Fruit fly (Drosophila melanogaster) whole organism, embryonic: ENCODE data around the gene CG3198.

Experiments used
- BtbVII ChIP-seq: fragments of 200-800 bp; sonication (Bioruptor generic); optimal IDR thresholded peaks from 3 replicates; lab custom pipeline; 2017; ENCODE audit warnings: missing biosample characterization, mild to moderate bottlenecking, missing genetic modification characterization
- CG1024 ChIP-seq: fragments of 200-800 bp; sonication (Bioruptor generic); IDR thresholded peaks from 2 replicates; pipeline ENCODE4 v1.3.6; 2022; ENCODE audit warnings: missing biosample characterization, missing genetic modification characterization
- CG11093 ChIP-seq: fragments of 200-800 bp; sonication (Bioruptor generic); IDR thresholded peaks from 3 replicates; pipeline ENCODE4 v1.3.6; 2022; ENCODE audit warnings: missing biosample characterization, missing genetic modification characterization
- CG13624 ChIP-seq: fragments of 200-800 bp; sonication (Bioruptor generic); optimal IDR thresholded peaks from 2 replicates; lab custom pipeline; 2016; ENCODE audit warnings: missing biosample characterization, missing genetic modification characterization
- CG14050 ChIP-seq: fragments of 200-800 bp; sonication (Bioruptor generic); IDR thresholded peaks from 3 replicates; pipeline ENCODE4 v1.3.6; 2022; ENCODE audit warnings: missing biosample characterization, missing genetic modification characterization
- CG14860 ChIP-seq: fragments of 200-800 bp; sonication (Bioruptor generic); IDR thresholded peaks from 3 replicates; pipeline ENCODE4 v1.3.6; 2022; ENCODE audit warnings: missing biosample characterization, missing genetic modification characterization; ENCODE audit not compliant: partially characterized antibody
- CG1603 ChIP-seq: fragments of 200-800 bp; sonication (Bioruptor generic); optimal IDR thresholded peaks from 2 replicates; lab custom pipeline; 2019; ENCODE audit warnings: missing biosample characterization, mild to moderate bottlenecking, missing genetic modification characterization, moderate library complexity
- CG17802 ChIP-seq: fragments of 200-800 bp; sonication (Bioruptor generic); optimal IDR thresholded peaks from 2 replicates; lab custom pipeline; 2018; ENCODE audit warnings: missing biosample characterization, mild to moderate bottlenecking, missing genetic modification characterization, moderate library complexity
- CG17829 ChIP-seq: fragments of 200-800 bp; optimal IDR thresholded peaks from 2 replicates; lab custom pipeline; 2019; ENCODE audit warnings: missing biosample characterization, mild to moderate bottlenecking, missing genetic modification characterization, moderate library complexity
- CG18262 ChIP-seq: fragments of 200-800 bp; optimal IDR thresholded peaks from 3 replicates; lab custom pipeline; 2019; ENCODE audit warnings: missing biosample characterization, mild to moderate bottlenecking, missing genetic modification characterization, moderate library complexity
- CG18476 ChIP-seq: fragments of 200-800 bp; sonication (Bioruptor generic); optimal IDR thresholded peaks from 2 replicates; lab custom pipeline; 2016; ENCODE audit warnings: missing biosample characterization, mild to moderate bottlenecking, missing genetic modification characterization
- CG3163 ChIP-seq: fragments of 200-800 bp; sonication (Bioruptor generic); optimal IDR thresholded peaks from 3 replicates; lab custom pipeline; 2016; ENCODE audit warnings: missing biosample characterization, missing genetic modification characterization
- CG42726 ChIP-seq: fragments of 200-800 bp; sonication (Bioruptor generic); IDR thresholded peaks from 2 replicates; pipeline ENCODE4 v1.3.6; 2022; ENCODE audit warnings: missing biosample characterization, missing genetic modification characterization; ENCODE audit not compliant: partially characterized antibody
- CG5245 ChIP-seq: fragments of 200-800 bp; sonication (Bioruptor generic); optimal IDR thresholded peaks from 3 replicates; lab custom pipeline; 2016; ENCODE audit warnings: missing biosample characterization, missing genetic modification characterization
- CG6813 ChIP-seq: fragments of 200-800 bp; sonication (Bioruptor generic); optimal IDR thresholded peaks from 2 replicates; lab custom pipeline; 2017; ENCODE audit warnings: missing biosample characterization, missing genetic modification characterization, mild to moderate bottlenecking, moderate library complexity, missing genetic modification reagents
- CG7745 ChIP-seq: fragments of 200-800 bp; sonication (Bioruptor generic); optimal IDR thresholded peaks from 2 replicates; lab custom pipeline; 2018; ENCODE audit warnings: missing biosample characterization, mild to moderate bottlenecking, missing genetic modification characterization, moderate library complexity
- CG7963 ChIP-seq: fragments of 200-800 bp; sonication (Bioruptor generic); IDR thresholded peaks from 3 replicates; pipeline ENCODE4 v1.3.6; 2022; ENCODE audit warnings: missing biosample characterization, missing genetic modification characterization; ENCODE audit not compliant: partially characterized antibody
- CG7987 ChIP-seq: fragments of 200-800 bp; sonication (Bioruptor generic); optimal IDR thresholded peaks from 2 replicates; lab custom pipeline; 2018; ENCODE audit warnings: missing biosample characterization, mild to moderate bottlenecking, missing genetic modification characterization, moderate library complexity
- CkIIα-i1 ChIP-seq: fragments of 200-800 bp; sonication (Bioruptor generic); IDR thresholded peaks from 2 replicates; pipeline ENCODE4 v1.3.6; 2022; ENCODE audit warnings: missing biosample characterization, missing genetic modification characterization
- Dek ChIP-seq: fragments of 200-800 bp; sonication (Bioruptor generic); optimal IDR thresholded peaks from 3 replicates; lab custom pipeline; 2019; ENCODE audit warnings: missing biosample characterization, mild to moderate bottlenecking, missing genetic modification characterization, moderate library complexity
- Doc2 ChIP-seq: fragments of 200-800 bp; sonication (Bioruptor generic); IDR thresholded peaks from 2 replicates; pipeline ENCODE4 v1.3.6; 2022; ENCODE audit warnings: missing biosample characterization, missing genetic modification characterization
- Ets65A ChIP-seq: fragments of 200-800 bp; sonication (Bioruptor generic); peaks from one replicate; lab custom pipeline; 2016; ENCODE audit warnings: missing biosample characterization, missing genetic modification characterization
- Gsc ChIP-seq: fragments of 200-800 bp; sonication (Bioruptor generic); IDR thresholded peaks from 2 replicates; pipeline ENCODE4 v1.3.6; 2022; ENCODE audit warnings: missing biosample characterization, missing genetic modification characterization
- Gug ChIP-seq: fragments of 200-800 bp; sonication (Bioruptor generic); IDR thresholded peaks from 4 replicates; pipeline ENCODE4 v1.3.6; 2022; ENCODE audit warnings: missing biosample characterization, missing genetic modification characterization
- H15 ChIP-seq: fragments of 200-800 bp; sonication (Bioruptor generic); IDR thresholded peaks from 3 replicates; pipeline ENCODE4 v1.3.6; 2022; ENCODE audit warnings: missing biosample characterization, missing genetic modification characterization
- Lim3 ChIP-seq: fragments of 200-800 bp; sonication (Bioruptor generic); IDR thresholded peaks from 2 replicates; pipeline ENCODE4 v1.3.6; 2022; ENCODE audit warnings: missing biosample characterization, missing genetic modification characterization
- Lpt ChIP-seq: fragments of >200 bp; optimal IDR thresholded peaks from 2 replicates; lab custom pipeline; 2018; ENCODE audit warnings: missing biosample characterization, missing genetic modification characterization
- Mad ChIP-seq: fragments of 200-800 bp; sonication (Bioruptor generic); optimal IDR thresholded peaks from 2 replicates; lab custom pipeline; 2016; ENCODE audit warnings: missing biosample characterization, missing genetic modification characterization
- Mrtf ChIP-seq: fragments of 200-800 bp; sonication (Bioruptor generic); IDR thresholded peaks from 3 replicates; pipeline ENCODE4 v1.3.6; 2022; ENCODE audit warnings: missing biosample characterization, missing genetic modification characterization
- NfI ChIP-seq: fragments of 200-800 bp; sonication (Bioruptor generic); optimal IDR thresholded peaks from 3 replicates; lab custom pipeline; 2018; ENCODE audit warnings: missing biosample characterization, mild to moderate bottlenecking, missing genetic modification characterization, moderate library complexity
- Oaz ChIP-seq: fragments of 200-800 bp; sonication (Bioruptor generic); IDR thresholded peaks from 2 replicates; pipeline ENCODE4 v1.3.6; 2022; ENCODE audit warnings: missing biosample characterization, missing genetic modification characterization
- Pdp1 ChIP-seq, 2 experiments: fragments of 200-800 bp; sonication (Bioruptor generic); optimal IDR thresholded peaks; 3 replicates each; lab custom pipeline; 2016; ENCODE audit warnings: missing biosample characterization in 2 of 2, missing genetic modification characterization in 2 of 2, mild to moderate bottlenecking in 1 of 2, moderate library complexity in 1 of 2
- TFAM ChIP-seq: fragments of 200-800 bp; sonication (Bioruptor generic); optimal IDR thresholded peaks from 2 replicates; lab custom pipeline; 2017; ENCODE audit warnings: missing biosample characterization, missing genetic modification characterization, inconsistent platforms
- bbx ChIP-seq: fragments of 200-800 bp; sonication (Bioruptor generic); IDR thresholded peaks from 2 replicates; pipeline ENCODE4 v1.3.6; 2022; ENCODE audit warnings: missing biosample characterization, missing genetic modification characterization; ENCODE audit not compliant: partially characterized antibody
- chn ChIP-seq: fragments of 200-800 bp; sonication (Bioruptor generic); optimal IDR thresholded peaks from 2 replicates; lab custom pipeline; 2016; ENCODE audit warnings: missing biosample characterization, missing genetic modification characterization
- disco-r ChIP-seq: fragments of 200-800 bp; sonication (Bioruptor generic); optimal IDR thresholded peaks from 2 replicates; lab custom pipeline; 2016; ENCODE audit warnings: missing biosample characterization, missing genetic modification characterization
- ems ChIP-seq: fragments of 200-800 bp; sonication (Bioruptor generic); optimal IDR thresholded peaks from 3 replicates; lab custom pipeline; 2016; ENCODE audit warnings: missing biosample characterization, missing genetic modification characterization
- fd102C ChIP-seq: fragments of 200-800 bp; sonication (Bioruptor generic); optimal IDR thresholded peaks from 2 replicates; lab custom pipeline; 2018; ENCODE audit warnings: missing biosample characterization, mild to moderate bottlenecking, missing genetic modification characterization, moderate library complexity
- ham ChIP-seq: fragments of 200-800 bp; sonication (Bioruptor generic); IDR thresholded peaks from 2 replicates; pipeline ENCODE4 v1.3.6; 2022; ENCODE audit warnings: missing biosample characterization, missing genetic modification characterization
- jing ChIP-seq: fragments of 200-800 bp; sonication (Bioruptor generic); optimal IDR thresholded peaks from 2 replicates; lab custom pipeline; 2018; ENCODE audit warnings: missing biosample characterization, mild to moderate bottlenecking, missing genetic modification characterization
- lbe ChIP-seq: fragments of 200-800 bp; sonication (Bioruptor generic); optimal IDR thresholded peaks from 2 replicates; lab custom pipeline; 2016; ENCODE audit warnings: missing biosample characterization, mild to moderate bottlenecking, missing genetic modification characterization
- pan ChIP-seq, 4 experiments: fragments of >200 bp in 3 of 4; fragments of 200-800 bp in 1 of 4; sonication (Bioruptor generic) in 1 of 4; optimal IDR thresholded peaks in 3 of 4; IDR thresholded peaks in 1 of 4; 2 replicates each; pipeline versions ENCODE4 v1.3.6 to Lab custom; 2017 to 2022; ENCODE audit warnings: missing biosample characterization in 2 of 4, missing genetic modification characterization in 2 of 4, mixed read lengths in 1 of 4
- salm ChIP-seq: fragments of 200-800 bp; sonication (Bioruptor generic); optimal IDR thresholded peaks from 2 replicates; lab custom pipeline; 2018; ENCODE audit warnings: missing biosample characterization, mild to moderate bottlenecking, missing genetic modification characterization
- sens-2 ChIP-seq: fragments of 200-800 bp; sonication (Bioruptor generic); IDR thresholded peaks from 2 replicates; pipeline ENCODE4 v1.3.6; 2022; ENCODE audit warnings: missing biosample characterization, missing genetic modification characterization
- slou ChIP-seq: fragments of 200-800 bp; sonication (Bioruptor generic); optimal IDR thresholded peaks from 3 replicates; lab custom pipeline; 2016; ENCODE audit warnings: missing biosample characterization, missing genetic modification characterization
- sug ChIP-seq: fragments of 200-800 bp; optimal IDR thresholded peaks from 2 replicates; lab custom pipeline; 2019; ENCODE audit warnings: missing biosample characterization, mild to moderate bottlenecking, missing genetic modification characterization, moderate library complexity
- twi ChIP-seq: fragments of 200-800 bp; optimal IDR thresholded peaks from 2 replicates; lab custom pipeline; 2019; ENCODE audit warnings: missing biosample characterization, mild to moderate bottlenecking, missing genetic modification characterization, moderate library complexity
- tx ChIP-seq: fragments of 200-800 bp; sonication (Bioruptor generic); optimal IDR thresholded peaks from 2 replicates; lab custom pipeline; 2016; ENCODE audit warnings: missing biosample characterization, missing genetic modification characterization
- zen ChIP-seq: fragments of 200-800 bp; sonication (Bioruptor generic); optimal IDR thresholded peaks from 3 replicates; lab custom pipeline; 2018; ENCODE audit warnings: missing biosample characterization, mild to moderate bottlenecking, missing genetic modification characterization, moderate library complexity

The CG3198 gene

DNA sequence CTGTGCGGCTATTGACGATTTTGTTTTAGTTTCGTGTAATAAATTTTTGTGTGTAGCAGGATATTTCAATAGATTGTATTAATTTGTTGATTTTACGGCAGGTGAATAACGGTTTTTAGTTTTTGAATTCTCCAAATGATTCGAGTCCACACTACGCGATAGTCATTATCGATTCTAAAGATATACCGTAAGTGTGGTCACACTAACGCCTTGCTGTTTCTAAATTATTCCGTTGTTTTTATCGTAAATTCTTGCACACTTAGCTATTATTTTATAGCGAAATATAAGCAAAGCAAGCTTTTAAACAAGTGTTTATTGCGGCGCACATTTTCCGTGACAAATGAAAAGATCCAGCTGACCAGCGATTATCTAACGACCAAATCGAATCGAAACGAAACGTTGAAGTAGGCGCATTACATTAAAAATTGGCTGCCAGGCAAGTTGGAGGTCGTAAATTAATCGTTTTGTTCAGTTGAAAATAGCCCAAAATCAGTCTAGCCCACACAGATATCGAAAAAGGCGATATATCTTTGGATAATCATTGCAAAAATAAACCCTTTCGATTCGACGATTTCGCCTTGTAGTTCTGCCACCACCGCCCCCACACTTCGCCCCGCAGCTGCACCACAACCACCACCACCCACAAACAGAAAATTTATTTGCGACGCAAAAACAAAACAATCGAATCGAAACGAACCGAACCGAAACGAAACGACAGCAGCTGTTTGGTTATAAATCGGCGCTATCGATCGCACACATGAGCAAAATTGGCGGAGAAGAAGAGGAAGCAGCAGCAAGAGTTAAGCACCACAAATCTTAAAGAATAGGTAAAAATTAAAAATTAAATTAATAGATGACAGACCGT is 10.1 kb upstream of the CG3198 start, which contains the start of gene Pink1 (continued):
- TF ChIP-seq TFAM (GFP tag; lab: Kevin White, UChicago) = no peak
- TF ChIP-seq CG14860 = no peak
- no peak for TF ChIP-seq jing (GFP tag; lab: Kevin White, UChicago)
- no peak for TF ChIP-seq zen (tag; lab: Kevin White, UChicago)
- TF ChIP-seq CG6813 (GFP tag; lab: Kevin White, UChicago) = no peak
- TF ChIP-seq Mad (GFP tag; lab: Kevin White, UChicago) = no peak
- TF ChIP-seq BtbVII = no peak
- no peak for TF ChIP-seq CG7987 (GFP tag; lab: Kevin White, UChicago)
- TF ChIP-seq CG11093 (GFP tag; lab: Robert Waterston, UW) = no peak
- no peak for TF ChIP-seq H15
- no peak for TF ChIP-seq Dek (tag; lab: Kevin White, UChicago)
- no peak for TF ChIP-seq CG18476 (GFP tag; lab: Kevin White, UChicago)
- TF ChIP-seq CG5245 = no peak
- no peak for TF ChIP-seq disco-r (GFP tag; lab: Kevin White, UChicago)
- no peak for TF ChIP-seq CG7745
- no peak for TF ChIP-seq CG14050
- no peak for TF ChIP-seq Gug
- no peak for TF ChIP-seq CG1603 (tag; lab: Kevin White, UChicago)
- no peak for TF ChIP-seq tx (GFP tag; lab: Kevin White, UChicago)
- no peak for TF ChIP-seq fd102C (GFP tag; lab: Kevin White, UChicago)
- peak; percentile 91 for TF ChIP-seq CG13624 (GFP tag; lab: Kevin White, UChicago)
- TF ChIP-seq Gsc = no peak
- no peak for TF ChIP-seq Oaz
- TF ChIP-seq ems (GFP tag; lab: Kevin White, UChicago) = no peak
- TF ChIP-seq Mrtf (GFP tag; lab: Robert Waterston, UW) = no peak
- no peak for TF ChIP-seq chn (GFP tag; lab: Kevin White, UChicago)
- no peak for TF ChIP-seq CG18262
- TF ChIP-seq sens-2 = no peak
- TF ChIP-seq twi (tag; lab: Kevin White, UChicago) = no peak
- TF ChIP-seq CG42726 (GFP tag; lab: Robert Waterston, UW) = 0 out of 2 replicates have a peak, but pooled peaks have one; percentile 27
- no peak for TF ChIP-seq lbe (GFP tag; lab: Kevin White, UChicago)
- TF ChIP-seq CG17802 (tag; lab: Kevin White, UChicago) = no peak
- no peak for TF ChIP-seq Doc2
- no peak for TF ChIP-seq salm (tag; lab: Kevin White, UChicago)
- TF ChIP-seq NfI (GFP tag; lab: Kevin White, UChicago) = no peak
- TF ChIP-seq ham = no peak
- no peak for TF ChIP-seq Lim3 (GFP tag; lab: Robert Waterston, UW)
- no peak for TF ChIP-seq slou (GFP tag; lab: Kevin White, UChicago)
- no peak for TF ChIP-seq Lpt (GFP tag; lab: Kevin White, UChicago)
- no peak for TF ChIP-seq CkIIα-i1
- no peak for TF ChIP-seq CG3163
- TF ChIP-seq CG17829 (tag; lab: Kevin White, UChicago) = no peak
- no peak for TF ChIP-seq Ets65A (GFP tag; lab: Kevin White, UChicago)
- TF ChIP-seq Pdp1 (GFP tag; optimal IDR thresholded peaks at IDR 0.05; lab: Kevin White, UChicago) = peak in 1 of 2 experiments; percentile 40
- 0 out of 3 replicates have a peak, but pooled peaks have one; percentile 6 for TF ChIP-seq CG7963
- no peak for TF ChIP-seq CG1024 (GFP tag; lab: Robert Waterston, UW)
- TF ChIP-seq pan (optimal IDR thresholded peaks at IDR 0.05; lab: Kevin White, UChicago) = no peak
- TF ChIP-seq pan (GFP tag; optimal IDR thresholded peaks at IDR 0.05 in 1 of 2, IDR thresholded peaks at IDR 0.05 in 1 of 2) = no peak
- TF ChIP-seq sug = peak; percentile 14
- peak; percentile 47; the same call in 1 of the 2 replicates for TF ChIP-seq bbx (GFP tag; lab: Robert Waterston, UW)
